Fruit fly (Drosophila melanogaster): ENCODE results near the gene CG4218.

- TF ChIP-seq CG8478 (optimal IDR thresholded peaks at IDR 0.05) (no peak), Dll (optimal IDR thresholded peaks at IDR 0.05) (no peak), psq (optimal IDR thresholded peaks at IDR 0.05) (no peak), pan (optimal IDR thresholded peaks at IDR 0.05) (no peak)
Measured at dm6 chr2L:14545319-14545740, 3.6 kb downstream of the CG4218 start.
